Fruit fly (Drosophila melanogaster): ENCODE results near the gene CG5961.

Gene CG5961

dm6 chr3R:12448889-12449314, 11.2 kb downstream of the CG5961 start, which contains the start of gene CG18549:
Gene CG18549 (plus strand): TSS chr3R:12449296.
- TF ChIP-seq ttk (optimal IDR thresholded peaks at IDR 0.05), result no peak
- no peak for TF ChIP-seq insv (optimal IDR thresholded peaks at IDR 0.05)
- TF ChIP-seq psq (optimal IDR thresholded peaks at IDR 0.05), result no peak
- no peak for TF ChIP-seq h (optimal IDR thresholded peaks at IDR 0.05)
- no peak for TF ChIP-seq Myc (optimal IDR thresholded peaks at IDR 0.05)
- TF ChIP-seq Sin3A (optimal IDR thresholded peaks at IDR 0.05), result no peak

DNA sequence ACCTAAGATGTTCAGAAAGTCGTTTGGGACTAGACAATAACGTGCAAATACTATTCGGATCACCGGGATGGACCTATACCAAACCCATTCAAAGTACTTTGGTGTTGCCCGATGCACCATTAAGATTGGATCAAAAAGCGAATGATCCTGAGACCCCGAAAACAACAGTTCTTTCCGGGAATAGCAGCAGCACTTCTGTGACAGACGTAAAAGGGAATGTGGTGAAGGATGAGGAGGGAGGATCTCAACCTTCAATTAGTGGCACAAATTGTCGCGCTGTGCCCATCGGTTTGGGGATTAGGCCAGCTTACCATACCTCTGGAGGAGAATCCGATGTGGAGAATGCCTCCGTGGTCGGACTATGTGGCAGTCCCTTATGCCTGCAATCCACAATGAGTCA, 11.8 kb downstream of the CG5961 start:
- no peak for TF ChIP-seq h (optimal IDR thresholded peaks at IDR 0.05)
- no peak for TF ChIP-seq ttk (optimal IDR thresholded peaks at IDR 0.05)
- TF ChIP-seq psq (optimal IDR thresholded peaks at IDR 0.05), result no peak
- no peak for TF ChIP-seq Sin3A (optimal IDR thresholded peaks at IDR 0.05)
- TF ChIP-seq Myc (optimal IDR thresholded peaks at IDR 0.05), result no peak
- no peak for TF ChIP-seq insv (optimal IDR thresholded peaks at IDR 0.05)

DNA sequence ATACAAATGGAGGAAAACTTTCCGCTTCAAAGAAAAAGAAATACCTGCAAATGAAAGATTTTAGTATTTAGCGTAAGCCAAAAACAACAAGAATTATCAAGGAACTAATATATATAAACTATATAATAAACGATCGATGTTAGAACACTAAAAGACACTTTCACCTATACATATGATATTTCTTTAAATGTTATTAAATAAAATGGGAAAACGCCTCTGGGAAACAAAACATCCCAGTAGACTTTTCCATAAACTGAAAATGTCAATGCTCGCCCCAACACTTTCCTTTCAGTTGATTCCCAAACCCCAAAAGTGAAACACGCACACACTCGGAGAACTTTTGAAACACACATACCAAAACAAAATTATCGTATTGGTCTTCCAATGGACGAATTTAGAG, 12.7 kb downstream of the CG5961 start, which contains the start of gene vrs:
vrs (plus strand) TSS at position 301 of the 400 bp plus-strand sequence.
- no peak for TF ChIP-seq h (optimal IDR thresholded peaks at IDR 0.05)
- TF ChIP-seq insv (optimal IDR thresholded peaks at IDR 0.05), result no peak
- no peak for TF ChIP-seq psq (optimal IDR thresholded peaks at IDR 0.05)
- TF ChIP-seq Sin3A (optimal IDR thresholded peaks at IDR 0.05), result no peak
- no peak for TF ChIP-seq ttk (optimal IDR thresholded peaks at IDR 0.05)
- no peak for TF ChIP-seq Myc (optimal IDR thresholded peaks at IDR 0.05)

DNA sequence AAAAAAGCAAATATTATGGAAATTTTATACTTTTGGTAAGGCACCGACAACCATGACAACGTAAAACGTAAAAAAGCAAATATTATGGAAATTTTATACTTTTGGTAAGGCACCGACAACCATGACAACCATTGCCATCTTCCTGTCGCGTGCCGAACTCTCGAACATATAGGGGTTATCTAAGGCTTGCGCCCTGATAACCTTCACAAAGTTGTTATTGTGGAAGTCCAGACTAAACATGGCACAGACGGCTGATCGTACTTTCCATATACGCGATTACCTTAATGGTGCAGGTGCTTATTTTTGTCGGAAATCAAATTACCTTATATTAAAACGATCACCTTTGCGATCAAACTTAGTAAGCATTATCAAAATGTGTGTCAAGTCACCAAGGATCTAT, 14.6 kb downstream of the CG5961 start:
- no peak for TF ChIP-seq ttk (optimal IDR thresholded peaks at IDR 0.05)
- TF ChIP-seq psq (optimal IDR thresholded peaks at IDR 0.05), result no peak
- no peak for TF ChIP-seq h (optimal IDR thresholded peaks at IDR 0.05)
- no peak for TF ChIP-seq Sin3A (optimal IDR thresholded peaks at IDR 0.05)
- TF ChIP-seq insv (optimal IDR thresholded peaks at IDR 0.05), result no peak
- no peak for TF ChIP-seq Myc (optimal IDR thresholded peaks at IDR 0.05)

DNA sequence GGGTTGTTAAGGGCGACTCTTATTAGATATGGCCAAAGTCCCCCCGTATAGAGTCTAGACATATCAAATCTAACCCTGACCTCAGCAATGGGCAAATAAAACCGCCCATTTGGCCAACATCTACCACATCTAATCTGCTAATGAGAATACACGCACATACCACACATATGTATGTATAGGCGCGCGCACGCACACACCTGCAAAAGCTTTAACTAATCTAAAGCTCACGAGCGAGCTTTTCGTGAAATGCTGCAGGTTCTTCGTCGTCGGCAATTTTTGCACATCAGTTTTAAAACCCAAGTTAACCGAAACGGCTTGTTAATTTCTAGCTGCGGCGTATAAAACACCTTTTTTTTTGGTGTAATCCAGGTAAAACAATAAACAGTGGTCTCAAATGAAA, 16.3 kb downstream of the CG5961 start:
- TF ChIP-seq Sin3A (optimal IDR thresholded peaks at IDR 0.05), result no peak

- TF ChIP-seq ttk (optimal IDR thresholded peaks at IDR 0.05) (no peak), h (optimal IDR thresholded peaks at IDR 0.05) (no peak), Sin3A (optimal IDR thresholded peaks at IDR 0.05) (no peak), insv (optimal IDR thresholded peaks at IDR 0.05) (no peak), Myc (optimal IDR thresholded peaks at IDR 0.05) (no peak), psq (optimal IDR thresholded peaks at IDR 0.05) (no peak)
These were observed 17.2 kb downstream of the CG5961 start for dm6 chr3R:12442601-12443533.

DNA sequence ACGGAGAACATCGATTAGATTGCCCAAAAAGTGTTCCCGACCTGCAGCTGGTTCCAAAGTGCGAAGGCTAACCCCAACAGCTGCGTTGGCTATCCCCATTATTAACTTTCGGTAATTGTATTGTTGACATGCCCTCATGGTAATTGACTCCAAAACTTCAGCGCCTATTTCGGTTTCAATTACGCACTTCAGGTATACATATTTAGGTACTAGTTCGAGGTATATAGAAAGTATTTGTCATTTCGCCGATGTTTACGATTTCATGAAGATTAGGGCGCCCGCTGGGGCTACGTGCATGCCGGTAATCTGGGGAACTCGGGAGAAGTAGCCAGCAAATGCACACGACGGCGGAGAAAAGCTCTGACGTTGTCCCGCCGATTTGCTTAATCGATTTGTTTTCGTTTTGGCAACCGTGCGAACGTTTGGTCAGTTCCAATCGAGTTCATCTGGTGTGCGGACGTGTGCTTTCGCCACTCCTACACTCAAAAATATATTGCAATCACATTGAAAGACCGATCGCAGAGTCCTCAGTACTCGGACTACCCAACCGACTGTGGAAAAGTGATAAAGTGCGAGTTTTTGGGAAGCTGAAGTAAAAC, 19.0 kb downstream of the CG5961 start:
- TF ChIP-seq ttk (optimal IDR thresholded peaks at IDR 0.05), result no peak
- TF ChIP-seq insv (optimal IDR thresholded peaks at IDR 0.05), result no peak
- no peak for TF ChIP-seq Sin3A (optimal IDR thresholded peaks at IDR 0.05)
- TF ChIP-seq Myc (optimal IDR thresholded peaks at IDR 0.05), result no peak
- TF ChIP-seq h (optimal IDR thresholded peaks at IDR 0.05), result no peak
- TF ChIP-seq psq (optimal IDR thresholded peaks at IDR 0.05), result no peak

- TF ChIP-seq h (optimal IDR thresholded peaks at IDR 0.05), result no peak
- TF ChIP-seq insv (optimal IDR thresholded peaks at IDR 0.05), result no peak
- no peak for TF ChIP-seq ttk (optimal IDR thresholded peaks at IDR 0.05)
- no peak for TF ChIP-seq psq (optimal IDR thresholded peaks at IDR 0.05)
- no peak for TF ChIP-seq Myc (optimal IDR thresholded peaks at IDR 0.05)
- no peak for TF ChIP-seq Sin3A (optimal IDR thresholded peaks at IDR 0.05)
These were observed 20.5 kb downstream of the CG5961 start, which contains the start of gene Desat1 for dm6 chr3R:12439401-12440143. Gene Desat1 (plus strand): TSS chr3R:12439600.

DNA sequence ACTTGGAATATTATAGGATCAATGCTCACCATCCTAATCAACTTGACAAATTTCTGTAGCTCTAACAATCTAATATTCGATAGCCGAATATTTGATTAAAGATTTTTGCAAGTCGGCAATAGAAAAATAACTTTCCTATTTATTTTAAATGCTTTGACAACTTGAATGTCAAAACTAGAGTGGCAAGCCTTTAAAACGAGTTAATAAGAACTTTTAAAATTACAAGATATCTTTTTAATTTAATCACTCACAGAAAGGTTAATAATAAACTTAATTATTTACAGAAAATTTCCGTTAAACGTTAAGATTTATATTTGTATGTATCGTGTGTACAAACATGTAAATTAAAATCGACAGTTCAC, 21.1 kb downstream of the CG5961 start, which contains the start of the genes CG17207 and CG46427:
CG17207 (minus strand) TSS at position 101 of the 362 bp plus-strand sequence.
CG46427 (minus strand) TSS at position 101 of the 362 bp plus-strand sequence.
- no peak for TF ChIP-seq h (optimal IDR thresholded peaks at IDR 0.05)
- no peak for TF ChIP-seq Sin3A (optimal IDR thresholded peaks at IDR 0.05)
- no peak for TF ChIP-seq Myc (optimal IDR thresholded peaks at IDR 0.05)
- no peak for TF ChIP-seq ttk (optimal IDR thresholded peaks at IDR 0.05)
- no peak for TF ChIP-seq psq (optimal IDR thresholded peaks at IDR 0.05)
- no peak for TF ChIP-seq insv (optimal IDR thresholded peaks at IDR 0.05)

DNA sequence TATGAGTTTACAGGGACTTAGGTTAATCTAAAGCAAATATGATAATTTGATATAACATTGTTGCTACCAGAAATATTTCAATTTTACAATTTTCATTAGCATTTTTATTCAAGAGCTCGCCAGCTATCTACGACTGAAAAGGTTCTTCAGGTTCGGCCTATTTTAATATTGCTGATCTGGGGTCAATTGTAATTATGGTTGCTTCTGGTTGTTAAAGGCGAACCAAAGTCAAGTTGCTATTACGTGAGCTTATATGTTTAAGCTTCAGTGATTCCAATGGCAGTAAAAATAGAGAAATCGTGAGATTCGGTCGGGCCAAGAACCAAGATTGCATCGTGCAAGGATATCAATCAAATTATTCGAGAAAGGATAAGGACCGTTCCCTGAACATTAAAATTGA, 24.1 kb downstream of the CG5961 start, which contains the start of gene Desat2:
Desat2 (plus strand) TSS at position 301 of the 400 bp plus-strand sequence.
- no peak for TF ChIP-seq psq (optimal IDR thresholded peaks at IDR 0.05)
- TF ChIP-seq h (optimal IDR thresholded peaks at IDR 0.05), result no peak
- no peak for TF ChIP-seq ttk (optimal IDR thresholded peaks at IDR 0.05)
- TF ChIP-seq insv (optimal IDR thresholded peaks at IDR 0.05), result no peak
- no peak for TF ChIP-seq Myc (optimal IDR thresholded peaks at IDR 0.05)
- TF ChIP-seq Sin3A (optimal IDR thresholded peaks at IDR 0.05), result no peak

DNA sequence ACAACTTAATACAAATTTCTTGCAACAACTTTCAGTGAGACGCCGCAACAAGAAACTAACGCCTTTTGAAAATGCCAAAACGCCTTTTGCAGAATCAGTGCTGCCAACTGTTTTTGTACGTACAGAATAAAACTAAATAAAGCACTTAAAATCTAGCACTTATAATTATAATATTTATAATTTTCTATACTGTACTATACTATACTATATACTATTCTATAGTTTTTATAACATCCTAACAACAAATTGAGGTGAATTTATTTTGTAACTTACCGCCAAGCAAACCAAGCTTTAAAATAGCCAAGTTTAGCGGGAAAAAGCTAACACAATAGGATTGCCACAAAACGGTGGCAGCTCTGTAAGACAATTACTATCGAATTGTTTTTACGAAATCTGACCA, 26.3 kb downstream of the CG5961 start, which contains the start of the genes Aos1 and Srlp:
Aos1 (minus strand) TSS at position 59 of the 400 bp plus-strand sequence.
Srlp (plus strand) TSS at position 335 of the 400 bp plus-strand sequence.
- TF ChIP-seq h (optimal IDR thresholded peaks at IDR 0.05) (no peak), Sin3A (optimal IDR thresholded peaks at IDR 0.05) (no peak), Myc (optimal IDR thresholded peaks at IDR 0.05) (no peak), insv (optimal IDR thresholded peaks at IDR 0.05) (no peak), ttk (optimal IDR thresholded peaks at IDR 0.05) (no peak), psq (optimal IDR thresholded peaks at IDR 0.05) (no peak)
